Worm (Caenorhabditis elegans) whole organism, young adult: Measurements from ENCODE around the gene scl-8.

ENCODE experiments used
- C06A6.2 ChIP-seq: fragments of 200-800 bp; sonication (Bioruptor generic); conservative IDR thresholded peaks from 2 replicates; pipeline ENCODE4 v1.3.6; 2022; ENCODE audit warnings: missing genetic modification characterization, missing compliant biosample characterization
- F57A8.1 ChIP-seq: fragments of 200-800 bp; sonication (Bioruptor generic); optimal IDR thresholded peaks from 2 replicates; lab custom pipeline; 2018; ENCODE audit warnings: mild to moderate bottlenecking, missing genetic modification characterization, moderate library complexity, missing compliant biosample characterization
- die-1 ChIP-seq: sonication (generic microtip); optimal IDR thresholded peaks from 2 replicates; lab custom pipeline; 2016; ENCODE audit warnings: missing genotype, mild to moderate bottlenecking, missing genetic modification characterization, missing compliant biosample characterization
- pha-4 ChIP-seq: fragments of 150-350 bp; sonication (generic microtip); optimal IDR thresholded peaks from 2 replicates; lab custom pipeline; 2014; ENCODE audit warnings: missing biosample characterization, missing genetic modification reagents, missing genetic modification characterization

ce11 chrIV:13098652-13099051, 27.1 kb downstream of the scl-8 start, which contains the start of the genes dli-1, tin-9.2 and exos-4.1:
- TF ChIP-seq pha-4 (no peak), die-1 (no peak), C06A6.2 (GFP tag; lab: Robert Waterston, UW) (no peak), F57A8.1 (GFP tag; lab: Kevin White, UChicago) (no peak)
